Fruit fly (Drosophila melanogaster): ENCODE data around the gene Alg10.

DNA sequence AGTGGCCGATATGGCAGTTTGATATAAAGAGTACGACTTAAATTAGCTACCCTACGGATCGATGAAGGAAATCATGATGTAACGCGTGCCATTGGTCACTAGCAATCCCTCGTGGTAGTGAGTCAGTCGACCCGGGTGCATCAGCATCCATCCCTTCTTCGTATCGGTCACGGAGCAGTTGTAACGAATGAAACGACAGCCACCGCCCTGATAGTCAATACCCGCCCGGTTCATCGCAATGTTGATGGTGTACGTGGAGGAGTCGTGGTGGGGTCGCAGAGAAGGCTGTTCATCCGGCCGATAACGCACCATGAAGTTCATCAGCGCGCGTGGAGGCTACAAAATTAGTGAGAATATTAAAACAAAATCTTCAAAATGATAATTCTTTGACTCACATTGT lies 33.6 kb downstream of the Alg10 start:
- no peak for TF ChIP-seq kay (GFP tag; ENCODE audit: borderline replicate concordance)
- TF ChIP-seq CG11617 (GFP tag; optimal IDR thresholded peaks at IDR 0.05) = no peak
- TF ChIP-seq CG33017 (tag; optimal IDR thresholded peaks at IDR 0.05) = no peak
- TF ChIP-seq ovo (GFP tag; optimal IDR thresholded peaks at IDR 0.05) = no peak
- no peak for TF ChIP-seq CG14711 (tag; optimal IDR thresholded peaks at IDR 0.05)
- TF ChIP-seq Clk (GFP tag; optimal IDR thresholded peaks at IDR 0.05) = no peak
- TF ChIP-seq CG1620 (GFP tag; optimal IDR thresholded peaks at IDR 0.05) = no peak
